Fruit fly (Drosophila melanogaster) whole organism, embryonic: ENCODE data around the gene D12.

Source experiments
- Abd-B ChIP-seq: fragments of 200-800 bp; sonication (Bioruptor generic); optimal IDR thresholded peaks from 2 replicates; lab custom pipeline; 2018; ENCODE audit warnings: missing biosample characterization, mild to moderate bottlenecking, missing genetic modification characterization, moderate library complexity
- Bteb2 ChIP-seq: fragments of 200-800 bp; sonication (Bioruptor generic); optimal IDR thresholded peaks from 2 replicates; lab custom pipeline; 2016; ENCODE audit warnings: missing biosample characterization, missing genetic modification characterization
- CG10565 ChIP-seq: fragments of 200-800 bp; sonication (Bioruptor generic); optimal IDR thresholded peaks from 3 replicates; lab custom pipeline; 2016; ENCODE audit warnings: missing biosample characterization, mild to moderate bottlenecking, missing genetic modification characterization
- CG10979 ChIP-seq: fragments of 200-800 bp; sonication (Bioruptor generic); optimal IDR thresholded peaks from 2 replicates; lab custom pipeline; 2018; ENCODE audit warnings: missing biosample characterization, mild to moderate bottlenecking, missing genetic modification characterization, moderate library complexity
- CG11560 ChIP-seq: fragments of 200-800 bp; sonication (Bioruptor generic); IDR thresholded peaks from 3 replicates; pipeline ENCODE4 v1.3.6; 2022; ENCODE audit warnings: missing biosample characterization, missing genetic modification characterization
- CG12155 ChIP-seq: fragments of 200-800 bp; sonication (Bioruptor generic); optimal IDR thresholded peaks from 3 replicates; lab custom pipeline; 2016; ENCODE audit warnings: missing biosample characterization, missing genetic modification characterization
- CG12744 ChIP-seq: fragments of 200-800 bp; sonication (Bioruptor generic); optimal IDR thresholded peaks from 2 replicates; lab custom pipeline; 2016; ENCODE audit warnings: missing biosample characterization, missing genetic modification characterization
- CG15696 ChIP-seq: fragments of 200-800 bp; sonication (Bioruptor generic); optimal IDR thresholded peaks from 2 replicates; lab custom pipeline; 2019; ENCODE audit warnings: missing biosample characterization, mild to moderate bottlenecking, missing genetic modification characterization, moderate library complexity
- CG17568 ChIP-seq: fragments of 200-800 bp; sonication (Bioruptor generic); optimal IDR thresholded peaks from 2 replicates; lab custom pipeline; 2018; ENCODE audit warnings: missing biosample characterization, mild to moderate bottlenecking, missing genetic modification characterization, moderate library complexity
- CG18262 ChIP-seq: fragments of 200-800 bp; optimal IDR thresholded peaks from 3 replicates; lab custom pipeline; 2019; ENCODE audit warnings: missing biosample characterization, mild to moderate bottlenecking, missing genetic modification characterization, moderate library complexity
- CG18619 ChIP-seq: fragments of 200-800 bp; sonication (Bioruptor generic); optimal IDR thresholded peaks from 3 replicates; lab custom pipeline; 2017; ENCODE audit warnings: missing biosample characterization, mild to moderate bottlenecking, missing genetic modification characterization
- CG18764 ChIP-seq: fragments of 200-800 bp; sonication (Bioruptor generic); optimal IDR thresholded peaks from 3 replicates; lab custom pipeline; 2016; ENCODE audit warnings: missing biosample characterization, missing genetic modification characterization
- CG30431 ChIP-seq: fragments of 200-800 bp; sonication (Bioruptor generic); optimal IDR thresholded peaks from 2 replicates; lab custom pipeline; 2017; ENCODE audit warnings: missing biosample characterization, missing genetic modification characterization
- CG31441 ChIP-seq: fragments of 200-800 bp; sonication (Bioruptor generic); IDR thresholded peaks from 2 replicates; pipeline ENCODE4 v1.3.6; 2022; ENCODE audit warnings: missing biosample characterization, missing genetic modification characterization
- CG4424 ChIP-seq: fragments of 200-800 bp; sonication (Bioruptor generic); optimal IDR thresholded peaks from 3 replicates; lab custom pipeline; 2016; ENCODE audit warnings: missing biosample characterization, missing genetic modification characterization
- CG6813 ChIP-seq: fragments of 200-800 bp; sonication (Bioruptor generic); optimal IDR thresholded peaks from 2 replicates; lab custom pipeline; 2017; ENCODE audit warnings: missing biosample characterization, missing genetic modification characterization, mild to moderate bottlenecking, moderate library complexity, missing genetic modification reagents
- CG7271 ChIP-seq: fragments of 200-800 bp; sonication (Bioruptor generic); optimal IDR thresholded peaks from 2 replicates; lab custom pipeline; 2018; ENCODE audit warnings: missing biosample characterization, mild to moderate bottlenecking, missing genetic modification characterization, moderate library complexity
- D19A ChIP-seq: fragments of 200-800 bp; optimal IDR thresholded peaks from 3 replicates; lab custom pipeline; 2019; ENCODE audit warnings: missing biosample characterization, mild to moderate bottlenecking, missing genetic modification characterization, moderate library complexity
- Dfd ChIP-seq, 2 experiments: fragments of >200 bp; optimal IDR thresholded peaks; 2 replicates each; lab custom pipeline; 2017; ENCODE audit warnings: missing biosample characterization in 2 of 2, missing genetic modification characterization in 2 of 2
- E2f1 ChIP-seq: fragments of 200-800 bp; sonication (Bioruptor generic); IDR thresholded peaks from 2 replicates; pipeline ENCODE4 v1.3.6; 2022; ENCODE audit warnings: missing biosample characterization, missing genetic modification characterization
- Fer2 ChIP-seq: fragments of 200-800 bp; sonication (Bioruptor generic); optimal IDR thresholded peaks from 2 replicates; lab custom pipeline; 2018; ENCODE audit warnings: missing biosample characterization, mild to moderate bottlenecking, missing genetic modification characterization, moderate library complexity
- Hr78 ChIP-seq, 2 experiments: fragments of 200-800 bp in 1 of 2; fragments of >200 bp in 1 of 2; sonication (Bioruptor generic) in 1 of 2; optimal IDR thresholded peaks; 2 replicates each; lab custom pipeline; 2017 to 2019; ENCODE audit warnings: missing biosample characterization in 2 of 2, missing genetic modification characterization in 2 of 2, mild to moderate bottlenecking in 1 of 2, moderate library complexity in 1 of 2
- Max ChIP-seq: fragments of 200-800 bp; sonication (Bioruptor generic); optimal IDR thresholded peaks from 2 replicates; lab custom pipeline; 2016; ENCODE audit warnings: missing biosample characterization, mild to moderate bottlenecking, missing genetic modification characterization
- PHDP ChIP-seq: fragments of 200-800 bp; sonication (Bioruptor generic); optimal IDR thresholded peaks from 3 replicates; lab custom pipeline; 2018; ENCODE audit warnings: missing biosample characterization, mild to moderate bottlenecking, missing genetic modification characterization, moderate library complexity
- Rx ChIP-seq: fragments of 200-800 bp; sonication (Bioruptor generic); IDR thresholded peaks from 2 replicates; pipeline ENCODE4 v1.3.6; 2022; ENCODE audit warnings: missing biosample characterization, missing genetic modification characterization
- Side ChIP-seq: fragments of 200-800 bp; sonication (Bioruptor generic); optimal IDR thresholded peaks from 2 replicates; lab custom pipeline; 2016; ENCODE audit warnings: missing biosample characterization, missing genetic modification characterization
- Sox100B ChIP-seq: fragments of 200-800 bp; sonication (Bioruptor generic); optimal IDR thresholded peaks from 3 replicates; lab custom pipeline; 2018; ENCODE audit warnings: missing biosample characterization, mild to moderate bottlenecking, missing genetic modification characterization
- fd102C ChIP-seq: fragments of 200-800 bp; sonication (Bioruptor generic); optimal IDR thresholded peaks from 2 replicates; lab custom pipeline; 2018; ENCODE audit warnings: missing biosample characterization, mild to moderate bottlenecking, missing genetic modification characterization, moderate library complexity
- grn ChIP-seq: fragments of 200-800 bp; sonication (Bioruptor generic); optimal IDR thresholded peaks from 3 replicates; lab custom pipeline; 2017; ENCODE audit warnings: missing biosample characterization, missing genetic modification characterization
- ind ChIP-seq: fragments of 200-800 bp; sonication (Bioruptor generic); optimal IDR thresholded peaks from 3 replicates; lab custom pipeline; 2016; ENCODE audit warnings: missing biosample characterization, missing genetic modification characterization
- kay ChIP-seq: fragments of 200-800 bp; sonication (Bioruptor generic); optimal IDR thresholded peaks from 2 replicates; lab custom pipeline; 2016; ENCODE audit warnings: missing biosample characterization, missing genetic modification characterization
- lola ChIP-seq, 3 experiments: fragments of >200 bp in 2 of 3; fragments of 200-800 bp in 1 of 3; sonication (Bioruptor generic) in 1 of 3; optimal IDR thresholded peaks; 2 replicates each; lab custom pipeline; 2017 to 2019; ENCODE audit warnings: missing biosample characterization in 3 of 3, missing genetic modification characterization in 3 of 3, mild to moderate bottlenecking in 1 of 3, moderate library complexity in 1 of 3
- lov ChIP-seq, 2 experiments: fragments of 200-800 bp in 1 of 2; fragments of >200 bp in 1 of 2; sonication (Bioruptor generic) in 1 of 2; IDR thresholded peaks in 1 of 2; optimal IDR thresholded peaks in 1 of 2; 2 replicates in 1 of 2; 3 replicates in 1 of 2; pipeline versions ENCODE4 v1.3.6 to Lab custom; 2017 to 2022; ENCODE audit warnings: missing biosample characterization in 1 of 2, missing genetic modification characterization in 1 of 2
- mld ChIP-seq: fragments of 200-800 bp; sonication (Bioruptor generic); IDR thresholded peaks from 3 replicates; pipeline ENCODE4 v1.3.6; 2022; ENCODE audit warnings: missing biosample characterization, missing genetic modification characterization; ENCODE audit not compliant: partially characterized antibody
- nmo ChIP-seq: fragments of 200-800 bp; sonication (Bioruptor generic); optimal IDR thresholded peaks from 2 replicates; lab custom pipeline; 2018; ENCODE audit warnings: missing biosample characterization, mild to moderate bottlenecking, missing genetic modification characterization, moderate library complexity
- nom ChIP-seq: fragments of 200-800 bp; sonication (Bioruptor generic); optimal IDR thresholded peaks from 2 replicates; lab custom pipeline; 2017; ENCODE audit warnings: missing biosample characterization, missing genetic modification characterization, mild to moderate bottlenecking, moderate library complexity, missing genetic modification reagents
- odd ChIP-seq: fragments of 200-800 bp; sonication (Bioruptor generic); optimal IDR thresholded peaks from 2 replicates; lab custom pipeline; 2017; ENCODE audit warnings: missing biosample characterization, mild to moderate bottlenecking, missing genetic modification characterization
- row ChIP-seq: fragments of 200-800 bp; sonication (Bioruptor generic); IDR thresholded peaks from 3 replicates; pipeline ENCODE4 v1.3.6; 2022; ENCODE audit warnings: missing biosample characterization, missing genetic modification characterization
- sc ChIP-seq, 3 experiments: fragments of >200 bp in 2 of 3; fragments of 200-800 bp in 1 of 3; sonication (Bioruptor generic) in 1 of 3; optimal IDR thresholded peaks; 2 replicates in 2 of 3; 3 replicates in 1 of 3; lab custom pipeline; 2017; ENCODE audit warnings: mild to moderate bottlenecking in 1 of 3, missing biosample characterization in 1 of 3, missing genetic modification characterization in 1 of 3, missing genetic modification reagents in 1 of 3
- sd ChIP-seq: fragments of 200-800 bp; sonication (Bioruptor generic); optimal IDR thresholded peaks from 3 replicates; lab custom pipeline; 2018; ENCODE audit warnings: missing biosample characterization, mild to moderate bottlenecking, missing genetic modification characterization, moderate library complexity
- sqz ChIP-seq: fragments of 200-800 bp; sonication (Bioruptor generic); optimal IDR thresholded peaks from 3 replicates; lab custom pipeline; 2018; ENCODE audit warnings: missing biosample characterization, mild to moderate bottlenecking, missing genetic modification characterization
- trem ChIP-seq: fragments of 200-800 bp; optimal IDR thresholded peaks from 3 replicates; lab custom pipeline; 2019; ENCODE audit warnings: missing biosample characterization, mild to moderate bottlenecking, missing genetic modification characterization, moderate library complexity
- ttk ChIP-seq: fragments of 200-800 bp; sonication (Bioruptor generic); IDR thresholded peaks from 2 replicates; pipeline ENCODE4 v2.1.2; 2022; ENCODE audit warnings: missing biosample characterization, missing genetic modification characterization
- usp ChIP-seq: fragments of >200 bp; optimal IDR thresholded peaks from 2 replicates; lab custom pipeline; 2017; ENCODE audit warnings: missing biosample characterization, missing genetic modification characterization
- wdn ChIP-seq: fragments of 200-800 bp; sonication (Bioruptor generic); IDR thresholded peaks from 2 replicates; pipeline ENCODE4 v1.3.6; 2022; ENCODE audit warnings: missing biosample characterization, missing genetic modification characterization
- wek ChIP-seq: fragments of 200-800 bp; sonication (Bioruptor generic); optimal IDR thresholded peaks from 3 replicates; lab custom pipeline; 2018; ENCODE audit warnings: missing biosample characterization, mild to moderate bottlenecking, missing genetic modification characterization, moderate library complexity
- z ChIP-seq: fragments of 200-800 bp; sonication (Bioruptor generic); IDR thresholded peaks from 3 replicates; pipeline ENCODE4 v1.3.6; 2022; ENCODE audit warnings: missing biosample characterization, missing genetic modification characterization
- zfh1 ChIP-seq: fragments of 200-800 bp; sonication (Bioruptor generic); IDR thresholded peaks from 3 replicates; pipeline ENCODE4 v1.3.6; 2022; ENCODE audit warnings: missing biosample characterization, missing genetic modification characterization

D12 gene

DNA sequence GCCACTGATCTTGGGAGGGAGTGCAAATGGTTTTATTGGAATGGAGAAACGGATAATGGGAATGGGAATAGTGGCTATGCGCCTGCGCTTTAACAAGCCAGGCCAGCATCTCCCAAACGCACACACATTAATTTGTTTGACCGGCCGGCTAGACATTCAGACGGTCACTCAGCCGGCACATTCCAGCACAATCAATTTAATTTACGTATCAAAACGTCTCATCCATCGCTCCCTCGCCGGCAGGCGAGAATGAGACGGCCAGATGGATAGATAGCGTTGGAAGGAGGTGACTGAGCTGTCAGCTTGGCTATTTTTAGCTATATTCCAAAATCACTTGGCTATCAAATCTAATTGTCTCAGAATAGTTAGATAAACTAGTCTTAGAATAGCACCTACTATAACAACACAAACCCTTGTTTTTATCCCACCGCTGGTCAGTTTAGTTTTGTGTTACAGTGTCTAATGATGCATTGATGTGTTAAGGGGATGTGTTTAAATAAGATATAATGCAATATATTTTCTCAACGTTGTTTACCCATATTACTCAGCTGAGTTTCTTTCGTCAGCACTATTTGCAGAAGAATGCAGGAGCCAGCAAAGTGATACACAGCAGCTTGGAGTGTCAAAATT, 13.6 kb downstream of the D12 start (continued):
- TF ChIP-seq Sox100B, result peak; percentile 21
- no peak for TF ChIP-seq Abd-B
- no peak for TF ChIP-seq Rx
- peak; percentile 28 for TF ChIP-seq wek (GFP tag; lab: Kevin White, UChicago)
- peak; percentile 95 for TF ChIP-seq sd (tag; lab: Kevin White, UChicago)
- no peak for TF ChIP-seq CG6813
- peak; percentile 26 for TF ChIP-seq PHDP (tag; lab: Kevin White, UChicago)
- TF ChIP-seq row (GFP tag; lab: Robert Waterston, UW), result peak; percentile 46; the same call in 2 of the 3 replicates
- TF ChIP-seq CG17568, result no peak
- no peak for TF ChIP-seq odd
- TF ChIP-seq CG30431 (GFP tag; lab: Kevin White, UChicago), result no peak
- TF ChIP-seq E2f1 (GFP tag; lab: Robert Waterston, UW), result no peak
- no peak for TF ChIP-seq sqz (GFP tag; lab: Kevin White, UChicago)
- peak; percentile 42 for TF ChIP-seq CG18262 (tag; lab: Kevin White, UChicago)
- TF ChIP-seq Fer2 (tag; lab: Kevin White, UChicago), result no peak
- TF ChIP-seq CG31441 (GFP tag; lab: Robert Waterston, UW), result 0 out of 2 replicates have a peak, but pooled peaks have one; percentile 20
- TF ChIP-seq Bteb2 (GFP tag; lab: Kevin White, UChicago), result no peak
- peak; percentile 39 for TF ChIP-seq nom (GFP tag; lab: Kevin White, UChicago)
- no peak for TF ChIP-seq Side (GFP tag; lab: Kevin White, UChicago)
- no peak for TF ChIP-seq CG7271 (tag; lab: Kevin White, UChicago)
- no peak for TF ChIP-seq CG15696 (tag; lab: Kevin White, UChicago)
- TF ChIP-seq CG10565 (GFP tag; lab: Kevin White, UChicago), result no peak
- TF ChIP-seq z, result no peak
- no peak for TF ChIP-seq lov (optimal IDR thresholded peaks at IDR 0.05; lab: Kevin White, UChicago)
- no peak for TF ChIP-seq lov (GFP tag; IDR thresholded peaks at IDR 0.05; lab: Robert Waterston, UW)
- TF ChIP-seq ind (GFP tag; lab: Kevin White, UChicago), result no peak
- no peak for TF ChIP-seq CG18764 (GFP tag; lab: Kevin White, UChicago)
- TF ChIP-seq CG12155 (GFP tag; lab: Kevin White, UChicago), result no peak
- peak in 1 of 3 experiments; percentile 38 for TF ChIP-seq lola (GFP tag; optimal IDR thresholded peaks at IDR 0.05; lab: Kevin White, UChicago)
- TF ChIP-seq trem, result no peak
- TF ChIP-seq zfh1 (GFP tag; lab: Robert Waterston, UW), result no peak
- no peak for TF ChIP-seq sc (optimal IDR thresholded peaks at IDR 0.05; lab: Kevin White, UChicago)
- TF ChIP-seq sc (GFP tag; optimal IDR thresholded peaks at IDR 0.05; lab: Kevin White, UChicago), result peak; percentile 9
- peak; percentile 55 for TF ChIP-seq grn (GFP tag; lab: Kevin White, UChicago)
- no peak for TF ChIP-seq CG11560 (tag; lab: Robert Waterston, UW)
- TF ChIP-seq CG12744 (GFP tag; lab: Kevin White, UChicago), result no peak
- TF ChIP-seq ttk, result no peak
- TF ChIP-seq wdn (GFP tag; lab: Robert Waterston, UW), result 0 out of 2 replicates have a peak, but pooled peaks have one; percentile 12
- no peak for TF ChIP-seq Max
- TF ChIP-seq nmo, result no peak
- peak; percentile 14 for TF ChIP-seq kay
- TF ChIP-seq CG10979, result peak; percentile 22
- TF ChIP-seq mld (GFP tag; lab: Robert Waterston, UW), result no peak
- no peak for TF ChIP-seq Hr78 (GFP tag; optimal IDR thresholded peaks at IDR 0.05; lab: Kevin White, UChicago)
- no peak for TF ChIP-seq CG4424 (GFP tag; lab: Kevin White, UChicago)
- TF ChIP-seq usp, result no peak
- TF ChIP-seq D19A (tag; lab: Kevin White, UChicago), result peak; percentile 40
- TF ChIP-seq Dfd (GFP tag; optimal IDR thresholded peaks at IDR 0.05; lab: Kevin White, UChicago), result no peak
- TF ChIP-seq fd102C (GFP tag; lab: Kevin White, UChicago), result no peak
- no peak for TF ChIP-seq CG18619 (GFP tag; lab: Kevin White, UChicago)
